Worm (Caenorhabditis elegans) whole organism, L2 larva: ENCODE measurements around the gene C17F4.11.

ENCODE experiments used
- C34F6.9 ChIP-seq: fragments of 150-350 bp; optimal IDR thresholded peaks from 2 replicates; lab custom pipeline; 2014; ENCODE audit warnings: missing biosample characterization, missing genetic modification characterization
- F13H6.1 ChIP-seq: sonication (generic microtip); optimal IDR thresholded peaks from 2 replicates; lab custom pipeline; 2016; ENCODE audit warnings: missing genetic modification characterization, missing compliant biosample characterization
- R02D3.7 ChIP-seq: fragments of 150-350 bp; optimal IDR thresholded peaks from 2 replicates; lab custom pipeline; 2014; ENCODE audit warnings: missing biosample characterization, missing genetic modification characterization
- Y55F3AM.14 ChIP-seq: fragments of 200-800 bp; sonication (Bioruptor generic); optimal IDR thresholded peaks from 2 replicates; lab custom pipeline; 2018; ENCODE audit warnings: mild to moderate bottlenecking, missing genetic modification characterization, missing compliant biosample characterization
- ZK546.5 ChIP-seq: sonication (generic microtip); optimal IDR thresholded peaks from 2 replicates; lab custom pipeline; 2017; ENCODE audit warnings: missing biosample characterization, missing genetic modification characterization
- blmp-1 ChIP-seq: sonication (generic microtip); optimal IDR thresholded peaks from 2 replicates; lab custom pipeline; 2017; ENCODE audit warnings: missing genetic modification characterization, mild to moderate bottlenecking, missing compliant biosample characterization, antibody characterized with exemption, moderate library complexity; ENCODE audit not compliant: insufficient read depth
- ceh-16 ChIP-seq: fragments of 150-350 bp; optimal IDR thresholded peaks from 2 replicates; lab custom pipeline; 2014; ENCODE audit warnings: missing biosample characterization, missing genetic modification characterization
- ceh-82 ChIP-seq: fragments of 150-350 bp; optimal IDR thresholded peaks from 2 replicates; lab custom pipeline; 2014; ENCODE audit warnings: missing biosample characterization, missing genetic modification characterization
- dmd-4 ChIP-seq: sonication (generic microtip); optimal IDR thresholded peaks from 2 replicates; lab custom pipeline; 2017; ENCODE audit warnings: missing biosample characterization, missing genetic modification characterization
- egl-27 ChIP-seq: sonication (generic microtip); optimal IDR thresholded peaks from 3 replicates; lab custom pipeline; 2017; ENCODE audit warnings: missing biosample characterization, missing genetic modification reagents, missing genetic modification characterization
- elt-1 ChIP-seq: fragments of 150-350 bp; optimal IDR thresholded peaks from 2 replicates; lab custom pipeline; 2014; ENCODE audit warnings: missing biosample characterization, missing genetic modification characterization
- elt-3 ChIP-seq: sonication (generic microtip); optimal IDR thresholded peaks from 2 replicates; lab custom pipeline; 2017; ENCODE audit warnings: missing biosample characterization, missing genetic modification characterization
- fos-1 ChIP-seq: fragments of 150-350 bp; optimal IDR thresholded peaks from 2 replicates; lab custom pipeline; 2014; ENCODE audit warnings: missing biosample characterization, missing genetic modification characterization
- gmeb-1 ChIP-seq: fragments of 150-350 bp; optimal IDR thresholded peaks from 2 replicates; lab custom pipeline; 2014; ENCODE audit warnings: missing biosample characterization, missing genetic modification characterization
- lin-11 ChIP-seq: fragments of 150-350 bp; sonication (generic microtip); optimal IDR thresholded peaks from 2 replicates; lab custom pipeline; 2014; ENCODE audit warnings: missing biosample characterization, missing genetic modification characterization, inconsistent platforms, mixed read lengths
- lin-39 ChIP-seq: fragments of 150-350 bp; optimal IDR thresholded peaks from 2 replicates; lab custom pipeline; 2014; ENCODE audit warnings: missing biosample characterization, missing genetic modification reagents, missing genetic modification characterization
- lsy-2 ChIP-seq, 2 experiments: fragments of 150-350 bp in 1 of 2; sonication (generic microtip) in 1 of 2; optimal IDR thresholded peaks; 2 replicates each; lab custom pipeline; 2014 to 2017; ENCODE audit warnings: missing biosample characterization in 2 of 2, missing genetic modification characterization in 2 of 2
- mab-5 ChIP-seq: fragments of 150-350 bp; optimal IDR thresholded peaks from 2 replicates; lab custom pipeline; 2014; ENCODE audit warnings: missing biosample characterization, missing genetic modification characterization
- mbf-1 ChIP-seq: sonication (generic microtip); optimal IDR thresholded peaks from 2 replicates; lab custom pipeline; 2017; ENCODE audit warnings: missing biosample characterization, missing genetic modification characterization
- mdl-1 ChIP-seq, 2 experiments: fragments of 150-350 bp in 1 of 2; sonication (generic microtip) in 1 of 2; optimal IDR thresholded peaks; 2 replicates each; lab custom pipeline; 2017; ENCODE audit warnings: missing biosample characterization in 2 of 2, missing genetic modification characterization in 2 of 2
- nhr-10 ChIP-seq: sonication (generic microtip); optimal IDR thresholded peaks from 2 replicates; lab custom pipeline; 2017; ENCODE audit warnings: missing biosample characterization, missing genetic modification characterization
- nhr-11 ChIP-seq: fragments of 150-350 bp; optimal IDR thresholded peaks from 2 replicates; lab custom pipeline; 2014; ENCODE audit warnings: missing biosample characterization, missing genetic modification characterization
- nhr-129 ChIP-seq: fragments of 150-350 bp; optimal IDR thresholded peaks from 2 replicates; lab custom pipeline; 2014; ENCODE audit warnings: missing biosample characterization, missing genetic modification characterization
- nhr-21 ChIP-seq: fragments of 150-350 bp; optimal IDR thresholded peaks from 2 replicates; lab custom pipeline; 2014; ENCODE audit warnings: missing biosample characterization, missing genetic modification characterization
- nhr-23 ChIP-seq: fragments of 150-350 bp; optimal IDR thresholded peaks from 2 replicates; lab custom pipeline; 2014; ENCODE audit warnings: missing biosample characterization, missing genetic modification reagents, missing genetic modification characterization
- nhr-237 ChIP-seq: fragments of 150-350 bp; optimal IDR thresholded peaks from 2 replicates; lab custom pipeline; 2014; ENCODE audit warnings: missing biosample characterization, missing genetic modification characterization
- nhr-25 ChIP-seq: fragments of 150-350 bp; sonication (generic microtip); optimal IDR thresholded peaks from 3 replicates; lab custom pipeline; 2014; ENCODE audit warnings: missing biosample characterization, missing genetic modification characterization
- nhr-6 ChIP-seq: fragments of 150-350 bp; optimal IDR thresholded peaks from 2 replicates; lab custom pipeline; 2014; ENCODE audit warnings: missing biosample characterization, missing genetic modification characterization
- nhr-77 ChIP-seq: fragments of 150-350 bp; optimal IDR thresholded peaks from 2 replicates; lab custom pipeline; 2014; ENCODE audit warnings: missing biosample characterization, missing genetic modification characterization
- peb-1 ChIP-seq: fragments of 150-350 bp; optimal IDR thresholded peaks from 2 replicates; lab custom pipeline; 2014; ENCODE audit warnings: missing biosample characterization, missing genetic modification characterization
- skn-1 ChIP-seq: sonication (generic microtip); optimal IDR thresholded peaks from 2 replicates; lab custom pipeline; 2017; ENCODE audit warnings: missing biosample characterization, missing genetic modification characterization
- snpc-4 ChIP-seq: fragments of 150-350 bp; optimal IDR thresholded peaks from 2 replicates; lab custom pipeline; 2014; ENCODE audit warnings: missing biosample characterization, missing genetic modification characterization
- unc-39 ChIP-seq: fragments of 150-350 bp; optimal IDR thresholded peaks from 2 replicates; lab custom pipeline; 2014; ENCODE audit warnings: missing biosample characterization, missing genetic modification characterization
- unc-62 ChIP-seq: fragments of 150-350 bp; optimal IDR thresholded peaks from 2 replicates; lab custom pipeline; 2014; ENCODE audit warnings: missing biosample characterization, missing genetic modification reagents, missing genetic modification characterization
- zag-1 ChIP-seq: fragments of 150-350 bp; optimal IDR thresholded peaks from 2 replicates; lab custom pipeline; 2014; ENCODE audit warnings: missing biosample characterization, missing genetic modification characterization
- ztf-11 ChIP-seq: sonication (generic microtip); optimal IDR thresholded peaks from 2 replicates; lab custom pipeline; 2017; ENCODE audit warnings: missing biosample characterization, missing genetic modification characterization
- ztf-4 ChIP-seq: fragments of 150-350 bp; optimal IDR thresholded peaks from 2 replicates; lab custom pipeline; 2014; ENCODE audit warnings: missing biosample characterization, missing genetic modification characterization

The C17F4.11 gene

DNA sequence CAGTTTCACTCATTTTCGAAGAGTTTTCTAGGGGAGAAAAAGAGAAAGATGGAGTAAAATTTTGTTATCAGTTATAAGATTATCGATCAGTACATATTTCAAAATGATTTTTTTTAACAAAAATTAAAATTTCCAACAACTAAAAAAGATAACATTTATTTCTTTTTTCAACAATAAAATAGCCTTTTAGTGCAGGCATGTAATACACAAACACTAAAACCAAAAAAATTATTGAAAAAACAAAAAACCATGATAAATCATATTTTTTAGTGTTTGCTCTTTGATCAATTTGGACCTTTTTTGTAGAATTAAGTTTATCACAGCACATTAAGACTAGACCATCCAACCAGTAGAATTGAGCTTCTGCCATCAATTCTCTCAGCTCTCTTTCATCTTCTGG is 12.6 kb upstream of the C17F4.11 start, which contains the start of gene ZC239.15:
ZC239.15 (minus strand) TSS at position 101 of the 400 bp plus-strand sequence.
- TF ChIP-seq nhr-6 (tag; lab: Kevin White, UChicago) (no peak), F13H6.1 (tag; lab: Kevin White, UChicago) (no peak), C34F6.9 (tag; lab: Kevin White, UChicago) (no peak), lin-39 (tag; lab: Kevin White, UChicago) (no peak), ztf-4 (tag; lab: Kevin White, UChicago) (no peak), ztf-11 (no peak), nhr-10 (no peak), elt-1 (no peak), nhr-25 (tag; lab: Kevin White, UChicago) (no peak)

DNA sequence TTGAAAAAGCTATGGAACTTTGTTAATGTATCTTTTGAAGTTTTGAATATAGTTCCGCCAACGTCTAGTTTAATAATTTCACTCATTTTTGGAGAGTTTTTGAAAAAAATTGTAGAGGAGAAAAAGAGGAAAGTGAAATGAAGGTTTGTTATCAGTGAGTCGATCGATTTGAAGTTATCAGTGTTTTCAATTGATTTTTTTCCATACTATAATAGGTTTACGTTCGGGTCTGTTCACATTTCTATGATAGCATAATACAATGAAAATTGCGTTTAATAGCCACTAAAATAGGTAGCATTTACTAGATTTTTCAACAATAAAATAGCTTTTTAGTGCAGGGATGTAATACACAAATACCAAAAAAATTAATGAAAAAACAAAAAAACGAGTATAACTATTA is 12.1 kb upstream of the C17F4.11 start, which contains the start of gene ZC239.16:
ZC239.16 (minus strand) TSS at position 120 of the 400 bp plus-strand sequence.
- TF ChIP-seq fos-1 (tag; lab: Kevin White, UChicago) (peak; percentile 63), ZK546.5 (tag; lab: Kevin White, UChicago) (no peak)
- TF ChIP-seq, all 48 proteins: peak for 1

DNA sequence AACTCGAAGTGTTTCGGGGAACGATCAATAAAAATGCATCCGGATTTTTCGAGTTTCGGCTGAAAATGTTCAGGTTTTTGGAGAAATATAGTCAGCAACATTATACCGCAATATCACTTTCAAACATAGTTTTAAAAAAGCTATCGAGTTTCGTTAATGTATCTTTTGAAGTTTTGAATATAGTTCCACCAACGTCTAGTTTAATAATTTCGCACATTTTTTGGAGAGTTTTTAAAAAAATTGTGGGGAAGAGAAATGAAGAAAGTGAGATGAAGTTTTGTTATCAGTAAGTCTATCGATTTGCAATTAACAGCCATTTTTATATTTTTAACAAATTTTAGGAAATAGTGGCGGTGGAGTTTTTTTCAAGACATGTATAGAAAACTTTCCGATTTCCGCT is 11.5 kb upstream of the C17F4.11 start, which contains the start of gene ZC239.17:
ZC239.17 (minus strand) TSS at position 101 of the 400 bp plus-strand sequence.
- no peak for TF ChIP-seq nhr-129 (tag; lab: Kevin White, UChicago)
- no peak for TF ChIP-seq zag-1 (tag; lab: Kevin White, UChicago)
- TF ChIP-seq blmp-1 (tag; lab: Kevin White, UChicago) = no peak
- TF ChIP-seq gmeb-1 (tag; lab: Kevin White, UChicago) = no peak
- no peak for TF ChIP-seq egl-27 (tag; lab: Kevin White, UChicago)
- no peak for TF ChIP-seq unc-39
- no peak for TF ChIP-seq lsy-2 (tag; optimal IDR thresholded peaks at IDR 0.05; lab: Kevin White, UChicago)
- TF ChIP-seq R02D3.7 (tag; lab: Kevin White, UChicago) = no peak
- no peak for TF ChIP-seq nhr-77 (tag; lab: Kevin White, UChicago)

DNA sequence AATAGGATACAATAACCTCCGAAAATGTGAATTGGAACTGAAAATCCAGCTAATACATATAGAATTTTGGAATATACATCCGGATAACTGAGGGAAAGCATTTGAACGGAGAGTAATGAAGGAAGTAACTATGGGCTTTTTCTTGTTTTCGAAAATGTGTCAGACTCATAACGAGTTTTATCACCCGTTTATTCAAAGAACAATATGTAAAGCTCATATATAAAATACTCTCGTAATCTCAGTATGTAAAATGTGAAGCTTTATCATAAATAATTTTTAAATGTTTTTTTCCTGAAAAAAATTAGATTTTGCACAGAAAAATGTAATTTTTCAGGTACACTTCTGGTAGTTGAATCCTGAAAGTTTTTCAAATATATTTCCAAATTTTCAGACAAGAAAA is 6.8 kb upstream of the C17F4.11 start, which contains the start of gene srh-297:
srh-297 (minus strand) TSS at position 101 of the 400 bp plus-strand sequence.
- TF ChIP-seq lsy-2 (tag; optimal IDR thresholded peaks at IDR 0.05; lab: Kevin White, UChicago) = no peak
- TF ChIP-seq nhr-21 (tag; lab: Kevin White, UChicago) = no peak
- TF ChIP-seq nhr-10 = no peak
- TF ChIP-seq fos-1 (tag; lab: Kevin White, UChicago) = no peak
- no peak for TF ChIP-seq mab-5 (tag; lab: Kevin White, UChicago)
- no peak for TF ChIP-seq Y55F3AM.14 (GFP tag; lab: Kevin White, UChicago)
- TF ChIP-seq nhr-23 = no peak
- no peak for TF ChIP-seq unc-39
- no peak for TF ChIP-seq snpc-4 (tag; lab: Kevin White, UChicago)
- TF ChIP-seq elt-1 = no peak
- TF ChIP-seq blmp-1 (tag; lab: Kevin White, UChicago) = no peak
- TF ChIP-seq dmd-4 = no peak
- no peak for TF ChIP-seq R02D3.7 (tag; lab: Kevin White, UChicago)
- TF ChIP-seq nhr-77 (tag; lab: Kevin White, UChicago) = no peak
- no peak for TF ChIP-seq peb-1 (tag; lab: Kevin White, UChicago)
- no peak for TF ChIP-seq lin-39 (tag; lab: Kevin White, UChicago)

DNA sequence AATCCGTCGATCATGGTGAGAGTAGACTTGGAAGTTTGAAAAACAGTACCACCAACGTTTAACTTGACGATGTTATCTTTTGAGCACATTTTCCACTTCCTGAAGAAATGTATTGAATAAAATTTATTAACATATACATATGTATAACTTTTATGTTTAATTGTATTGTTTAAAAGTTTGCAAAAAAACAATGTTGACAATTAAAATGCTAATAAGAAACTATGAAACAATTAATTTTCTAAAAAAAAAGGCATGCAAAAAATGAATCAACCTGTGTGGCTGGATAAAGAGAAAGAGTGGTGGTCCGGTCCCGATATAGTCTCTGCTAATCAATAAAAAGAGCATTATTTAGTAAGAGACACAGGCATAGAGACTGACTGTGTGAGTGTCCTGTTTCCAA is 2.5 kb upstream of the C17F4.11 start, which contains the start of gene C17F4.8:
C17F4.8 (minus strand) TSS at position 101 of the 400 bp plus-strand sequence.
- TF ChIP-seq elt-3 (tag; lab: Kevin White, UChicago) (no peak), mdl-1 (tag; optimal IDR thresholded peaks at IDR 0.05; lab: Kevin White, UChicago) (no peak), snpc-4 (tag; lab: Kevin White, UChicago) (no peak), ztf-4 (tag; lab: Kevin White, UChicago) (no peak), blmp-1 (tag; lab: Kevin White, UChicago) (no peak), unc-39 (no peak), nhr-11 (tag; lab: Kevin White, UChicago) (no peak), ztf-11 (no peak), ceh-82 (tag; lab: Kevin White, UChicago) (no peak), F13H6.1 (tag; lab: Kevin White, UChicago) (no peak), nhr-237 (tag; lab: Kevin White, UChicago) (no peak), ceh-16 (no peak), unc-62 (GFP tag; lab: Kevin White, UChicago) (no peak), lin-11 (tag; lab: Kevin White, UChicago) (no peak), Y55F3AM.14 (GFP tag; lab: Kevin White, UChicago) (no peak), nhr-129 (tag; lab: Kevin White, UChicago) (no peak), gmeb-1 (tag; lab: Kevin White, UChicago) (no peak), mbf-1 (tag; lab: Kevin White, UChicago) (no peak), peb-1 (tag; lab: Kevin White, UChicago) (no peak), skn-1 (tag; lab: Kevin White, UChicago) (no peak)
- TF ChIP-seq, all 48 proteins: peak for 0
